Worm (Caenorhabditis elegans): ENCODE data around the gene R10D12.13.

DNA sequence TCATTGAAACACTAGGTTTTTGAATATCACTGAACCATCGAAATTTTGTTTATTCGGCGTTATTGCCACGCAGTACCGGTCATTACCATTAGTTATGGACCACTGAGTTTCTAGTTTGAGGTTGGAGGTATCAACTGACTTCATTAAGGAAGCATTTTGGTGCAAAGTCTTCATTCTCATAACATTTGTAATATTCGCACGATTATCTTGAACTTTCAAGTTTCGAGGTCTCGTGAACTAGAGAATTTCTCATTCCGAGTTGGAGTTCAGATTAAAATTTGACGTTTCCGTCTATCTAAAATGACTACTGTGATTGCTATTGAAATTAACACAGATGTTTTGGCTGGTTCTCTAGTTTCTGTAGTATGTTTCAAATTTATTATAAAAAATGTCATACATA is 41.5 kb upstream of the R10D12.13 start, which contains the start of gene srx-42:
- no peak for TF ChIP-seq ztf-11 (tag; optimal IDR thresholded peaks at IDR 0.05)
- TF ChIP-seq mab-5 (tag; optimal IDR thresholded peaks at IDR 0.05): no peak
- TF ChIP-seq hlh-1 (tag; optimal IDR thresholded peaks at IDR 0.05): no peak
- no peak for TF ChIP-seq lsy-2 (tag; optimal IDR thresholded peaks at IDR 0.05)
- no peak for TF ChIP-seq flh-1 (GFP tag; optimal IDR thresholded peaks at IDR 0.05)
- no peak for TF ChIP-seq nhr-28 (tag; optimal IDR thresholded peaks at IDR 0.05)
- no peak for TF ChIP-seq unc-62 (GFP tag; optimal IDR thresholded peaks at IDR 0.05)
- no peak for TF ChIP-seq elt-3 (tag; optimal IDR thresholded peaks at IDR 0.05)

Data from whole organism, mixed stage, embryonic.